Worm (Caenorhabditis elegans): Measurements from ENCODE around the gene B0024.4.
A peak's percentile ranks its signal among the peaks of the same experiment; 100 is the strongest.
"Not testable (repeated sequence)": the region's sequence is repeated elsewhere in the genome, so short reads cannot be mapped to it uniquely, and the experiment has no call there.

The B0024.4 gene

DNA sequence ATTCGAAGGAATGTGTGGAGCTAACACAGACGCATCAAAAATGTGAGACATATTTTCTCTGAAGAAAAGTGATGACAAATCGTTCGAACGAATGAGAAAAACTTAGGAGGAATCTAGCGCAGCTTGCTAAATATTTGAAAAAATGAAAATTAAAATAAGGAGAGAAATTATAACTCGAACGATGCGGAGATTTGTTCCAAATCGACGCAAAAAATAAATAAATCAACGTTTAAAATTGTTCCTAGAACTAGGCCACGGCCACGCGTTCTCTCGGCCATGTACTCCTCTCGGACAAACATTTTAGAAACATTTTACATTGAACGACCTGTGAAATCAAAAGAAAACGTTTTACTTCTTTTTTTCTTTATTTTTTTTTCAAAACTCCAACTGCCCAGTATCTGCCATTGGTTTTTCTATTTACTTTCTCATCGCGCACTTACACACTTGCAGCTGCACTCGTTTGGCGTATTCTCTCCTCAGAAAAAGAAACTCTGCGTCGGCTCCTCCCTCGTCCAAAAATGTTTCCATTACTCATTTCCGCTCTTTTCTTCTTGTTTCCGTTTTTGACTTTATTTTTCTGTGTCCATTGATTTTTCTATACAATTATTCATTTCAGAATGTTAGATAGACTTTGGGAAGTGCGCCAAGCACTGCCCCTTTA, 23.0 kb downstream of the B0024.4 start, which contains the start of the genes gna-1 and B0024.13:
gna-1 (minus strand) TSS at position 51 of the 661 bp plus-strand sequence.
B0024.13 (plus strand) TSS at position 611 of the 661 bp plus-strand sequence.
- TF ChIP-seq W03F9.2 (tag; optimal IDR thresholded peaks at IDR 0.05) = no peak
- no peak for TF ChIP-seq him-1 (tag; optimal IDR thresholded peaks at IDR 0.05)
- no peak for TF ChIP-seq dao-5 (tag; optimal IDR thresholded peaks at IDR 0.05)

ce11 chrV:10323537-10323936, 26.3 kb downstream of the B0024.4 start:
- no peak for TF ChIP-seq him-1 (tag; optimal IDR thresholded peaks at IDR 0.05)
- no peak for TF ChIP-seq dao-5 (tag; optimal IDR thresholded peaks at IDR 0.05)
- no peak for TF ChIP-seq W03F9.2 (tag; optimal IDR thresholded peaks at IDR 0.05)

ce11 chrV:10328080-10328479, 30.9 kb downstream of the B0024.4 start:
- TF ChIP-seq dao-5 (tag; optimal IDR thresholded peaks at IDR 0.05) (no peak), him-1 (tag; optimal IDR thresholded peaks at IDR 0.05) (no peak), W03F9.2 (tag; optimal IDR thresholded peaks at IDR 0.05) (no peak)

DNA sequence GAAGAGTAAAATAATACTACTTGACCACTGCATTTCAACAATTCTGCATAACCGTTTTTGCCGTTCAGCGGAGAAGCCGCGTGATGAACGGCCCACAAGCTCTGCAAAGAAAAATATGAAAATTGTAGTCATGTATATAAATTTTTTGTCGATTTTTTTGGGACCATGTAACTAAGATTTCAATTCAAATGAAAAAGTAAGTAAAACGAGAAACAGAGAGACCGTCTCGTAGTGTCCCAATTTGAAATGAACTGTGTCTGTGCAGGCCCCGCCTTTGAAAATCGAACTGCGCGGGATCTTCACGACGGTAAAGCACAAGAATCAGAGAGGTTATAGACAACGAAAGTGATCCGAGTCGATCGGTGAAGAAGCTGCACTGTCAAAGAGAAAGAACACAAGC, 34.8 kb downstream of the B0024.4 start, which contains the start of gene crm-1:
crm-1 (minus strand) TSS at position 101 of the 400 bp plus-strand sequence.
- no peak for TF ChIP-seq W03F9.2 (tag; optimal IDR thresholded peaks at IDR 0.05)
- no peak for TF ChIP-seq him-1 (tag; optimal IDR thresholded peaks at IDR 0.05)
- no peak for TF ChIP-seq dao-5 (tag; optimal IDR thresholded peaks at IDR 0.05)

ce11 chrV:10333843-10334242, 36.6 kb downstream of the B0024.4 start:
- TF ChIP-seq W03F9.2 (tag; optimal IDR thresholded peaks at IDR 0.05) (no peak), him-1 (tag; optimal IDR thresholded peaks at IDR 0.05) (no peak), dao-5 (tag; optimal IDR thresholded peaks at IDR 0.05) (no peak)

- TF ChIP-seq him-1 (tag; optimal IDR thresholded peaks at IDR 0.05) (no peak), W03F9.2 (tag; optimal IDR thresholded peaks at IDR 0.05) (peak; percentile 90), dao-5 (tag; optimal IDR thresholded peaks at IDR 0.05) (no peak)
Measured at ce11 chrV:10338305-10338992, 41.2 kb downstream of the B0024.4 start, which contains the start of gene arx-2. Gene arx-2 (minus strand): TSS chrV:10338355.

- TF ChIP-seq him-1 (tag; optimal IDR thresholded peaks at IDR 0.05) = no peak
- no peak for TF ChIP-seq dao-5 (tag; optimal IDR thresholded peaks at IDR 0.05)
- no peak for TF ChIP-seq W03F9.2 (tag; optimal IDR thresholded peaks at IDR 0.05)
Measured at ce11 chrV:10339200-10339599, 42.0 kb downstream of the B0024.4 start, which contains the start of gene K07C5.2. Gene K07C5.2 (plus strand): TSS chrV:10339500.

- not testable (repeated sequence) for TF ChIP-seq dao-5, him-1, W03F9.2 (tag; optimal IDR thresholded peaks at IDR 0.05)
Measured at ce11 chrV:10341905-10342328, 44.7 kb downstream of the B0024.4 start, which contains the start of gene K07C5.13. Gene K07C5.13 (plus strand): TSS chrV:10342055.

DNA sequence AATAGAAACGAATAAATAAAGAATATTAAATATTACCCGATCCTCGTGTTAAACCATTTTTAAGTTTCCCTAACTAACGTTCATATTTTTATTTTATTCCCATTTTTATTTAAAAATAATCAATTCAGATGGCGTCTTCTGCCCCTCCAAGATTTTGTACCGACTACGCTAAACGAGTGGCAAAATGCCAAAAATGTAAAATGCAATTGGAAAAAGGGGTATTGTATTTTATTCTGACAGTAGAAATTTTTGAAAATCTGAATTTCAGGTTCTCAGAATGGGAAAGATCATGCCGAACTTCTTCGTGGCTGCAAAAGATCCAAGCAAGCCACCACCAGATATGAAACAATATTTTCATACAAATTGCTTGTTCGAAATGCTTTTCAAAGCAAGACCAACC, 45.7 kb downstream of the B0024.4 start, which contains the start of gene K07C5.3:
K07C5.3 (plus strand) TSS at position 129 of the 400 bp plus-strand sequence.
- TF ChIP-seq W03F9.2 (tag; optimal IDR thresholded peaks at IDR 0.05) = no peak
- no peak for TF ChIP-seq dao-5 (tag; optimal IDR thresholded peaks at IDR 0.05)
- no peak for TF ChIP-seq him-1 (tag; optimal IDR thresholded peaks at IDR 0.05)
